Fruit fly (Drosophila melanogaster): ENCODE results near the gene Arf4.

DNA sequence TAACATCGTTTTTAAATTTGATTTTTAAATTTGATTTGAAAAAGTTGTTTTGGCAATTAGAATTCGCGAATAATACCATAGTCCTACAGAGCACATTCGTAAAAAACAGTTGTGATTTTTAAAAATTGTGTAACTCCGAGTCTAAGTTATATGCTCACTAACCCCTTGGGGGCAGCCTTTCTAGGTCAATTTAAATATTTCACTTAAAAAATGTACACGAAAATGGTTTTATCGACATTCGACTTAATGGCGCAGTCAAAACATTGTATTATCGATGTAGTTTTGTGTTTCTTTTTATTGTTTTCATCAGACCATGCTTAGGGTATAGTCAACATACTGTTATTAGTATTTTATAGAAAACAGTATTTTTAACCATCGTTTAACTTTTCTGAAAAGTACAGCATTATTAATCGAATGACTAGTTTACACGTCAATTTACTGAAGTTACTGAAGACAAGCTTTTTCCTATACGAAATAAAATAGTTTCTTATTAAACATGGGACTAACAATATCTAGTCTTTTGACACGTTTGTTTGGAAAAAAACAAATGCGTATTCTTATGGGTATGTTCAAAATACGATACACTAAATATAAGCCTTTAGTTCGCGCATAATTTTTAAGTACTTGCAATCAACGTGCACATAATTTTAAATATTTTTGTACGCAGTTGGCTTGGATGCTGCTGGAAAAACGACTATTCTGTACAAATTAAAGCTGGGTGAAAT, at the start of gene Arf4:
- no peak for TF ChIP-seq CG31627 (GFP tag; optimal IDR thresholded peaks at IDR 0.05)
- TF ChIP-seq Gug (GFP tag; IDR thresholded peaks at IDR 0.05): no peak
- no peak for TF ChIP-seq Blimp-1 (GFP tag; optimal IDR thresholded peaks at IDR 0.05)
- no peak for TF ChIP-seq dsx (GFP tag; optimal IDR thresholded peaks at IDR 0.05; ENCODE audit: poor library complexity, severe bottlenecking)
- TF ChIP-seq CG11294 (GFP tag; IDR thresholded peaks at IDR 0.05): no peak
- no peak for TF ChIP-seq Ets96B (tag; optimal IDR thresholded peaks at IDR 0.05)
- no peak for TF ChIP-seq CG6854 (GFP tag; optimal IDR thresholded peaks at IDR 0.05)
- TF ChIP-seq Hr4 (GFP tag; optimal IDR thresholded peaks at IDR 0.05): no peak
- no peak for TF ChIP-seq Sox102F (GFP tag; optimal IDR thresholded peaks at IDR 0.05)
- TF ChIP-seq CG8119 (GFP tag; IDR thresholded peaks at IDR 0.05): no peak
- no peak for TF ChIP-seq acj6 (GFP tag; optimal IDR thresholded peaks at IDR 0.05)
- TF ChIP-seq CG6276 (GFP tag; optimal IDR thresholded peaks at IDR 0.05): no peak
- no peak for TF ChIP-seq OdsH (GFP tag; optimal IDR thresholded peaks at IDR 0.05)
